Fruit fly (Drosophila melanogaster) whole organism, pupa: ENCODE measurements around the gene GstD11.

ENCODE experiments used
- CG10348 ChIP-seq: fragments of 200-800 bp; sonication (Bioruptor generic); IDR thresholded peaks from 2 replicates; pipeline ENCODE4 v1.3.6; 2022; ENCODE audit warnings: missing biosample characterization, missing genetic modification characterization
- CG12605 ChIP-seq: fragments of 200-800 bp; sonication (Bioruptor generic); IDR thresholded peaks from 2 replicates; pipeline ENCODE4 v1.3.6; 2022; ENCODE audit warnings: missing biosample characterization, missing genetic modification characterization
- CG13204 ChIP-seq: fragments of 200-800 bp; sonication (Bioruptor generic); optimal IDR thresholded peaks from 2 replicates; lab custom pipeline; 2018; ENCODE audit warnings: missing biosample characterization, mild to moderate bottlenecking, missing genetic modification characterization, moderate library complexity
- CG14655 ChIP-seq: fragments of 200-800 bp; sonication (Bioruptor generic); optimal IDR thresholded peaks from 3 replicates; lab custom pipeline; 2017; ENCODE audit warnings: mild to moderate bottlenecking, missing biosample characterization, missing genetic modification reagents, missing genetic modification characterization
- CG15710 ChIP-seq: fragments of 200-800 bp; sonication (Bioruptor generic); optimal IDR thresholded peaks from 2 replicates; lab custom pipeline; 2018; ENCODE audit warnings: missing biosample characterization, mild to moderate bottlenecking, missing genetic modification characterization, moderate library complexity
- CG17806 ChIP-seq: fragments of 200-800 bp; sonication (Bioruptor generic); optimal IDR thresholded peaks from 2 replicates; lab custom pipeline; 2018; ENCODE audit warnings: missing biosample characterization, mild to moderate bottlenecking, missing genetic modification characterization, moderate library complexity
- CG32121 ChIP-seq: fragments of 200-800 bp; sonication (Bioruptor generic); IDR thresholded peaks from 2 replicates; pipeline ENCODE4 v1.3.6; 2022; ENCODE audit warnings: missing biosample characterization, missing genetic modification characterization
- CG34367 ChIP-seq: fragments of 200-800 bp; sonication (Bioruptor generic); optimal IDR thresholded peaks from 2 replicates; lab custom pipeline; 2018; ENCODE audit warnings: missing biosample characterization, mild to moderate bottlenecking, missing genetic modification characterization
- CG4496 ChIP-seq: fragments of 200-800 bp; sonication (Bioruptor generic); IDR thresholded peaks from 3 replicates; pipeline ENCODE4 v1.3.6; 2022; ENCODE audit warnings: missing biosample characterization, missing genetic modification characterization
- CG8159 ChIP-seq: fragments of 200-800 bp; sonication (Bioruptor generic); optimal IDR thresholded peaks from 3 replicates; lab custom pipeline; 2018; ENCODE audit warnings: missing biosample characterization, mild to moderate bottlenecking, missing genetic modification characterization, moderate library complexity
- CG8301 ChIP-seq: fragments of 200-800 bp; sonication (Bioruptor generic); optimal IDR thresholded peaks from 2 replicates; lab custom pipeline; 2018; ENCODE audit warnings: missing biosample characterization, mild to moderate bottlenecking, missing genetic modification characterization
- CG9948 ChIP-seq: fragments of 200-800 bp; sonication (Bioruptor generic); optimal IDR thresholded peaks from 2 replicates; lab custom pipeline; 2018; ENCODE audit warnings: missing biosample characterization, mild to moderate bottlenecking, missing genetic modification characterization, moderate library complexity
- D1 ChIP-seq: fragments of 200-800 bp; sonication (Bioruptor generic); optimal IDR thresholded peaks from 2 replicates; lab custom pipeline; 2018; ENCODE audit warnings: missing biosample characterization, mild to moderate bottlenecking, missing genetic modification characterization, moderate library complexity
- EcR ChIP-seq: fragments of 200-800 bp; sonication (Bioruptor generic); optimal IDR thresholded peaks from 3 replicates; lab custom pipeline; 2019; ENCODE audit warnings: missing biosample characterization, missing genetic modification characterization, mild to moderate bottlenecking, moderate library complexity, missing genetic modification reagents
- Ets98B ChIP-seq: fragments of 200-800 bp; sonication (Bioruptor generic); IDR thresholded peaks from 2 replicates; pipeline ENCODE4 v1.3.6; 2022; ENCODE audit warnings: missing biosample characterization, missing genetic modification characterization
- Pif1A ChIP-seq: fragments of 200-800 bp; sonication (Bioruptor generic); optimal IDR thresholded peaks from 3 replicates; lab custom pipeline; 2016; ENCODE audit warnings: missing biosample characterization, missing genetic modification characterization
- Pif1B ChIP-seq: fragments of 200-800 bp; sonication (Bioruptor generic); optimal IDR thresholded peaks from 3 replicates; lab custom pipeline; 2016; ENCODE audit warnings: missing biosample characterization, missing genetic modification characterization
- Snoo ChIP-seq: fragments of 200-800 bp; sonication (Bioruptor generic); optimal IDR thresholded peaks from 3 replicates; lab custom pipeline; 2017; ENCODE audit warnings: missing biosample characterization, mild to moderate bottlenecking, missing genetic modification characterization, inconsistent platforms
- fd96Ca ChIP-seq: fragments of 200-800 bp; sonication (Bioruptor generic); IDR thresholded peaks from 3 replicates; pipeline ENCODE4 v1.3.6; 2022; ENCODE audit warnings: missing biosample characterization, missing genetic modification characterization
- gl ChIP-seq: fragments of 200-800 bp; sonication (Bioruptor generic); optimal IDR thresholded peaks from 2 replicates; lab custom pipeline; 2018; ENCODE audit warnings: missing biosample characterization, mild to moderate bottlenecking, missing genetic modification characterization
- rn ChIP-seq: fragments of 200-800 bp; sonication (Bioruptor generic); IDR thresholded peaks from 2 replicates; pipeline ENCODE4 v1.3.6; 2022; ENCODE audit warnings: missing biosample characterization, missing genetic modification characterization

The GstD11 gene

dm6 chr3R:12383036-12383435 is at the start of gene GstD11:
TSS of gene GstD11 (plus strand) at chr3R:12383336.
- TF ChIP-seq EcR (GFP tag; lab: Kevin White, UChicago): no peak
- no peak for TF ChIP-seq CG10348 (GFP tag; lab: Robert Waterston, UW)
- TF ChIP-seq, all 21 proteins: peak for 0

dm6 chr3R:12341374-12341773 is 41.8 kb upstream of the GstD11 start, which contains the start of gene Sgsf:
TSS of gene Sgsf (plus strand) at chr3R:12341674.
- TF ChIP-seq D1 (tag; lab: Kevin White, UChicago): no peak
- no peak for TF ChIP-seq rn (GFP tag; lab: Robert Waterston, UW)
- TF ChIP-seq CG32121 (GFP tag; lab: Robert Waterston, UW): no peak
- TF ChIP-seq CG14655 (GFP tag; lab: Kevin White, UChicago): no peak
- TF ChIP-seq CG13204: no peak
- TF ChIP-seq CG12605: no peak
- no peak for TF ChIP-seq fd96Ca
- TF ChIP-seq CG10348 (GFP tag; lab: Robert Waterston, UW): no peak
- no peak for TF ChIP-seq Pif1B (GFP tag; lab: Kevin White, UChicago)
- TF ChIP-seq CG15710 (tag; lab: Kevin White, UChicago): no peak
- TF ChIP-seq CG8159 (tag; lab: Kevin White, UChicago): no peak
- TF ChIP-seq Pif1A: no peak

- TF ChIP-seq CG32121 (GFP tag; lab: Robert Waterston, UW) (no peak), rn (GFP tag; lab: Robert Waterston, UW) (no peak), CG10348 (GFP tag; lab: Robert Waterston, UW) (no peak), D1 (tag; lab: Kevin White, UChicago) (no peak), CG8301 (tag; lab: Kevin White, UChicago) (no peak), CG13204 (no peak), CG34367 (no peak), Snoo (tag; lab: Kevin White, UChicago) (no peak), CG15710 (tag; lab: Kevin White, UChicago) (no peak), CG4496 (GFP tag; lab: Robert Waterston, UW) (no peak), CG12605 (no peak), CG17806 (tag; lab: Kevin White, UChicago) (no peak), gl (tag; lab: Kevin White, UChicago) (no peak)
- TF ChIP-seq, all 21 proteins: peak for 0
Observed at dm6 chr3R:12344914-12345549, 38.1 kb upstream of the GstD11 start.

- TF ChIP-seq CG8159 (tag; lab: Kevin White, UChicago) (peak; percentile 15), fd96Ca (no peak)
Observed at dm6 chr3R:12345989-12346388, 37.1 kb upstream of the GstD11 start.

dm6 chr3R:12347659-12348058 is 35.5 kb upstream of the GstD11 start:
- TF ChIP-seq CG12605 (no peak), Pif1B (GFP tag; lab: Kevin White, UChicago) (no peak), Ets98B (GFP tag; lab: Robert Waterston, UW) (no peak), CG13204 (no peak), CG17806 (tag; lab: Kevin White, UChicago) (no peak), Pif1A (no peak), CG8159 (tag; lab: Kevin White, UChicago) (no peak), CG9948 (tag; lab: Kevin White, UChicago) (no peak), CG15710 (tag; lab: Kevin White, UChicago) (no peak), CG4496 (GFP tag; lab: Robert Waterston, UW) (no peak), rn (GFP tag; lab: Robert Waterston, UW) (no peak), D1 (tag; lab: Kevin White, UChicago) (no peak), CG10348 (GFP tag; lab: Robert Waterston, UW) (no peak), gl (tag; lab: Kevin White, UChicago) (no peak)

dm6 chr3R:12350497-12350896 is 32.6 kb upstream of the GstD11 start, which contains the start of gene CG10038:
TSS of gene CG10038 (minus strand) at chr3R:12350644.
- TF ChIP-seq D1 (tag; lab: Kevin White, UChicago) (peak; percentile 55), Pif1B (GFP tag; lab: Kevin White, UChicago) (no peak), CG13204 (no peak), CG17806 (tag; lab: Kevin White, UChicago) (peak; percentile 5), CG14655 (GFP tag; lab: Kevin White, UChicago) (no peak), gl (tag; lab: Kevin White, UChicago) (no peak), EcR (GFP tag; lab: Kevin White, UChicago) (no peak), CG4496 (GFP tag; lab: Robert Waterston, UW) (peak; percentile 35; the same call in 1 of the 3 replicates)

- TF ChIP-seq CG9948 (tag; lab: Kevin White, UChicago) (no peak), CG32121 (GFP tag; lab: Robert Waterston, UW) (no peak), D1 (tag; lab: Kevin White, UChicago) (no peak), CG8301 (tag; lab: Kevin White, UChicago) (no peak), CG17806 (tag; lab: Kevin White, UChicago) (no peak), Snoo (tag; lab: Kevin White, UChicago) (no peak), CG15710 (tag; lab: Kevin White, UChicago) (no peak), rn (GFP tag; lab: Robert Waterston, UW) (no peak), gl (tag; lab: Kevin White, UChicago) (no peak), CG13204 (no peak), Ets98B (GFP tag; lab: Robert Waterston, UW) (no peak)
Observed at dm6 chr3R:12352003-12352402, 31.1 kb upstream of the GstD11 start, which contains the start of gene CG10041. TSS of gene CG10041 (minus strand) at chr3R:12352103.
